Fruit fly (Drosophila melanogaster): ENCODE data around the gene CG5897.

dm6 chr3L:11896756-11897155 is 7.9 kb upstream of the CG5897 start:
- TF ChIP-seq woc (GFP tag; optimal IDR thresholded peaks at IDR 0.05): no peak
- TF ChIP-seq tai (GFP tag; optimal IDR thresholded peaks at IDR 0.05): no peak
- TF ChIP-seq jim (GFP tag; optimal IDR thresholded peaks at IDR 0.05): no peak
- TF ChIP-seq Dfd (GFP tag; optimal IDR thresholded peaks at IDR 0.05): no peak
- TF ChIP-seq CG9705 (GFP tag; optimal IDR thresholded peaks at IDR 0.05): no peak
- no peak for TF ChIP-seq dsf (GFP tag; optimal IDR thresholded peaks at IDR 0.05; ENCODE audit: borderline replicate concordance)
